Fruit fly (Drosophila melanogaster) whole organism, embryonic: ENCODE data around the gene Mvl.

Experiments used
- C15 ChIP-seq: fragments of 200-800 bp; sonication (Bioruptor generic); IDR thresholded peaks from 3 replicates; pipeline ENCODE4 v1.3.6; 2022; ENCODE audit warnings: missing biosample characterization, missing genetic modification characterization
- CG10431 ChIP-seq: fragments of 200-800 bp; sonication (Bioruptor generic); optimal IDR thresholded peaks from 3 replicates; lab custom pipeline; 2018; ENCODE audit warnings: missing biosample characterization, mild to moderate bottlenecking, missing genetic modification characterization
- CG10462 ChIP-seq: fragments of 200-800 bp; sonication (Bioruptor generic); optimal IDR thresholded peaks from 2 replicates; lab custom pipeline; 2016; ENCODE audit warnings: missing biosample characterization, missing genetic modification characterization
- CG14014 ChIP-seq: fragments of 200-800 bp; sonication (Bioruptor generic); IDR thresholded peaks from 2 replicates; pipeline ENCODE4 v1.3.6; 2022; ENCODE audit warnings: missing biosample characterization, missing genetic modification characterization
- CG15011 ChIP-seq: fragments of 200-800 bp; sonication (Bioruptor generic); optimal IDR thresholded peaks from 3 replicates; lab custom pipeline; 2018; ENCODE audit warnings: missing biosample characterization, mild to moderate bottlenecking, missing genetic modification characterization
- CG15269 ChIP-seq: fragments of 200-800 bp; sonication (Bioruptor generic); optimal IDR thresholded peaks from 2 replicates; lab custom pipeline; 2018; ENCODE audit warnings: missing biosample characterization, mild to moderate bottlenecking, missing genetic modification characterization, moderate library complexity
- CG1529 ChIP-seq: fragments of 200-800 bp; sonication (Bioruptor generic); optimal IDR thresholded peaks from 3 replicates; lab custom pipeline; 2018; ENCODE audit warnings: missing biosample characterization, missing genetic modification characterization
- CG1602 ChIP-seq: fragments of 200-800 bp; sonication (Bioruptor generic); optimal IDR thresholded peaks from 3 replicates; lab custom pipeline; 2016; ENCODE audit warnings: missing biosample characterization, missing genetic modification characterization
- CG17186 ChIP-seq: fragments of 200-800 bp; sonication (Bioruptor generic); optimal IDR thresholded peaks from 3 replicates; lab custom pipeline; 2017; ENCODE audit warnings: missing biosample characterization, missing genetic modification reagents, missing genetic modification characterization
- CG17385 ChIP-seq: fragments of 200-800 bp; sonication (Bioruptor generic); optimal IDR thresholded peaks from 3 replicates; lab custom pipeline; 2018; ENCODE audit warnings: missing biosample characterization, mild to moderate bottlenecking, missing genetic modification characterization
- CG2116 ChIP-seq: fragments of 200-800 bp; sonication (Bioruptor generic); optimal IDR thresholded peaks from 3 replicates; lab custom pipeline; 2018; ENCODE audit warnings: missing biosample characterization, mild to moderate bottlenecking, missing genetic modification characterization
- CG2202 ChIP-seq: fragments of 200-800 bp; sonication (Bioruptor generic); optimal IDR thresholded peaks from 2 replicates; lab custom pipeline; 2018; ENCODE audit warnings: missing biosample characterization, mild to moderate bottlenecking, missing genetic modification characterization
- CG4730 ChIP-seq: fragments of 200-800 bp; sonication (Bioruptor generic); IDR thresholded peaks from 2 replicates; pipeline ENCODE4 v1.3.6; 2022; ENCODE audit warnings: missing biosample characterization, missing genetic modification characterization
- CG7357 ChIP-seq: fragments of 200-800 bp; sonication (Bioruptor generic); IDR thresholded peaks from 3 replicates; pipeline ENCODE4 v1.3.6; 2022; ENCODE audit warnings: missing biosample characterization, missing genetic modification characterization
- CG8281 ChIP-seq: fragments of 200-800 bp; sonication (Bioruptor generic); optimal IDR thresholded peaks from 2 replicates; lab custom pipeline; 2018; ENCODE audit warnings: missing biosample characterization, mild to moderate bottlenecking, missing genetic modification characterization, moderate library complexity
- CG8290 ChIP-seq, 3 experiments: fragments of 200-800 bp; sonication (Bioruptor generic); optimal IDR thresholded peaks; 2 replicates each; lab custom pipeline; 2016 to 2019; ENCODE audit warnings: missing biosample characterization in 3 of 3, missing genetic modification characterization in 3 of 3, mild to moderate bottlenecking in 2 of 3, moderate library complexity in 1 of 3
- CG8924 ChIP-seq: fragments of 200-800 bp; optimal IDR thresholded peaks from 3 replicates; lab custom pipeline; 2019; ENCODE audit warnings: missing biosample characterization, mild to moderate bottlenecking, missing genetic modification characterization, moderate library complexity
- Camta ChIP-seq: fragments of 200-800 bp; sonication (Bioruptor generic); optimal IDR thresholded peaks from 2 replicates; lab custom pipeline; 2016; ENCODE audit warnings: missing biosample characterization, missing genetic modification characterization
- Dek ChIP-seq: fragments of 200-800 bp; sonication (Bioruptor generic); optimal IDR thresholded peaks from 3 replicates; lab custom pipeline; 2019; ENCODE audit warnings: missing biosample characterization, mild to moderate bottlenecking, missing genetic modification characterization, moderate library complexity
- Doc3 ChIP-seq: fragments of 200-800 bp; sonication (Bioruptor generic); IDR thresholded peaks from 3 replicates; pipeline ENCODE4 v1.3.6; 2022; ENCODE audit warnings: missing biosample characterization, missing genetic modification characterization; ENCODE audit not compliant: partially characterized antibody
- Fer3 ChIP-seq: fragments of 200-800 bp; sonication (Bioruptor generic); optimal IDR thresholded peaks from 2 replicates; lab custom pipeline; 2018; ENCODE audit warnings: missing biosample characterization, mild to moderate bottlenecking, missing genetic modification characterization, moderate library complexity
- H2.0 ChIP-seq: fragments of 200-800 bp; sonication (Bioruptor generic); IDR thresholded peaks from 2 replicates; pipeline ENCODE4 v1.3.6; 2022; ENCODE audit warnings: missing biosample characterization, missing genetic modification characterization
- Lpt ChIP-seq: fragments of >200 bp; optimal IDR thresholded peaks from 2 replicates; lab custom pipeline; 2018; ENCODE audit warnings: missing biosample characterization, missing genetic modification characterization
- Mrtf ChIP-seq: fragments of 200-800 bp; sonication (Bioruptor generic); IDR thresholded peaks from 3 replicates; pipeline ENCODE4 v1.3.6; 2022; ENCODE audit warnings: missing biosample characterization, missing genetic modification characterization
- Nf-YB ChIP-seq: fragments of 200-800 bp; sonication (Bioruptor generic); optimal IDR thresholded peaks from 3 replicates; lab custom pipeline; 2019; ENCODE audit warnings: missing biosample characterization, mild to moderate bottlenecking, missing genetic modification characterization, moderate library complexity
- Rx ChIP-seq: fragments of 200-800 bp; sonication (Bioruptor generic); IDR thresholded peaks from 2 replicates; pipeline ENCODE4 v1.3.6; 2022; ENCODE audit warnings: missing biosample characterization, missing genetic modification characterization
- Side ChIP-seq: fragments of 200-800 bp; sonication (Bioruptor generic); optimal IDR thresholded peaks from 2 replicates; lab custom pipeline; 2016; ENCODE audit warnings: missing biosample characterization, missing genetic modification characterization
- Trl ChIP-seq, 3 experiments: fragments of >200 bp in 2 of 3; fragments of 200-800 bp in 1 of 3; sonication (Bioruptor generic) in 1 of 3; optimal IDR thresholded peaks; 2 replicates in 1 of 3; 3 replicates in 2 of 3; lab custom pipeline; 2016 to 2017; ENCODE audit warnings: missing biosample characterization in 1 of 3, missing genetic modification characterization in 1 of 3
- Xrp1 ChIP-seq: fragments of 200-800 bp; sonication (Bioruptor generic); IDR thresholded peaks from 2 replicates; pipeline ENCODE4 v1.3.6; 2022; ENCODE audit warnings: missing biosample characterization, missing genetic modification characterization
- bcd ChIP-seq: fragments of 200-800 bp; sonication (Bioruptor generic); optimal IDR thresholded peaks from 2 replicates; lab custom pipeline; 2017; ENCODE audit warnings: missing biosample characterization, mild to moderate bottlenecking, missing genetic modification characterization
- br ChIP-seq: fragments of >200 bp; optimal IDR thresholded peaks from 2 replicates; lab custom pipeline; 2017
- chm ChIP-seq: fragments of 200-800 bp; sonication (Bioruptor generic); IDR thresholded peaks from 2 replicates; pipeline ENCODE4 v1.3.6; 2022; ENCODE audit warnings: missing biosample characterization, missing genetic modification characterization
- emc ChIP-seq: fragments of 200-800 bp; sonication (Bioruptor generic); optimal IDR thresholded peaks from 2 replicates; lab custom pipeline; 2016; ENCODE audit warnings: missing biosample characterization, missing genetic modification characterization
- en ChIP-seq: fragments of 200-800 bp; sonication (Bioruptor generic); optimal IDR thresholded peaks from 2 replicates; lab custom pipeline; 2016; ENCODE audit warnings: missing biosample characterization, missing genetic modification characterization
- esg ChIP-seq: fragments of 200-800 bp; sonication (Bioruptor generic); conservative IDR thresholded peaks from 2 replicates; pipeline ENCODE4 v1.3.6; 2022; ENCODE audit warnings: missing biosample characterization, missing genetic modification characterization
- ftz-f1 ChIP-seq: fragments of 200-800 bp; sonication (Bioruptor generic); optimal IDR thresholded peaks from 2 replicates; lab custom pipeline; 2016; ENCODE audit warnings: missing biosample characterization, missing genetic modification characterization
- hkb ChIP-seq, 2 experiments: fragments of 200-800 bp in 1 of 2; fragments of >200 bp in 1 of 2; sonication (Bioruptor generic) in 1 of 2; IDR thresholded peaks in 1 of 2; optimal IDR thresholded peaks in 1 of 2; 2 replicates each; pipeline versions ENCODE4 v1.3.6 to Lab custom; 2017 to 2022; ENCODE audit warnings: missing biosample characterization in 1 of 2, missing genetic modification characterization in 1 of 2
- klu ChIP-seq: fragments of 200-800 bp; sonication (Bioruptor generic); IDR thresholded peaks from 2 replicates; pipeline ENCODE4 v1.3.6; 2022; ENCODE audit warnings: missing biosample characterization, missing genetic modification characterization
- knrl ChIP-seq: fragments of 200-800 bp; sonication (Bioruptor generic); IDR thresholded peaks from 3 replicates; pipeline ENCODE4 v1.3.6; 2022; ENCODE audit warnings: missing biosample characterization, missing genetic modification characterization; ENCODE audit not compliant: partially characterized antibody
- nerfin-2 ChIP-seq: fragments of 200-800 bp; sonication (Bioruptor generic); IDR thresholded peaks from 2 replicates; pipeline ENCODE4 v1.3.6; 2022; ENCODE audit warnings: missing biosample characterization, missing genetic modification characterization; ENCODE audit not compliant: partially characterized antibody
- otp ChIP-seq: fragments of 200-800 bp; sonication (Bioruptor generic); IDR thresholded peaks from 3 replicates; pipeline ENCODE4, ENCODE4 v1.3.6; 2022; ENCODE audit warnings: missing biosample characterization, missing genetic modification characterization
- peb ChIP-seq: fragments of 200-800 bp; sonication (Bioruptor generic); IDR thresholded peaks from 2 replicates; pipeline ENCODE4 v1.3.6; 2022; ENCODE audit warnings: missing biosample characterization, missing genetic modification characterization
- pum ChIP-seq: fragments of 200-800 bp; sonication (Bioruptor generic); optimal IDR thresholded peaks from 2 replicates; lab custom pipeline; 2016; ENCODE audit warnings: missing biosample characterization, missing genetic modification characterization
- run ChIP-seq: fragments of 200-800 bp; sonication (Bioruptor generic); optimal IDR thresholded peaks from 3 replicates; lab custom pipeline; 2018; ENCODE audit warnings: missing biosample characterization, mild to moderate bottlenecking, missing genetic modification characterization
- sc ChIP-seq, 3 experiments: fragments of >200 bp in 2 of 3; fragments of 200-800 bp in 1 of 3; sonication (Bioruptor generic) in 1 of 3; optimal IDR thresholded peaks; 2 replicates in 2 of 3; 3 replicates in 1 of 3; lab custom pipeline; 2017; ENCODE audit warnings: mild to moderate bottlenecking in 1 of 3, missing biosample characterization in 1 of 3, missing genetic modification characterization in 1 of 3, missing genetic modification reagents in 1 of 3
- seq ChIP-seq: fragments of 200-800 bp; sonication (Bioruptor generic); IDR thresholded peaks from 2 replicates; pipeline ENCODE4 v1.3.6; 2022; ENCODE audit warnings: missing biosample characterization, missing genetic modification characterization
- tap ChIP-seq: fragments of 200-800 bp; optimal IDR thresholded peaks from 3 replicates; lab custom pipeline; 2019; ENCODE audit warnings: missing biosample characterization, mild to moderate bottlenecking, missing genetic modification characterization, moderate library complexity
- tio ChIP-seq: fragments of 200-800 bp; sonication (Bioruptor generic); optimal IDR thresholded peaks from 2 replicates; lab custom pipeline; 2017; ENCODE audit warnings: missing biosample characterization, missing genetic modification characterization, inconsistent platforms
- tup ChIP-seq: fragments of 200-800 bp; sonication (Bioruptor generic); optimal IDR thresholded peaks from 2 replicates; lab custom pipeline; 2016; ENCODE audit warnings: missing biosample characterization, mild to moderate bottlenecking, missing genetic modification characterization, moderate library complexity

Mvl gene

DNA sequence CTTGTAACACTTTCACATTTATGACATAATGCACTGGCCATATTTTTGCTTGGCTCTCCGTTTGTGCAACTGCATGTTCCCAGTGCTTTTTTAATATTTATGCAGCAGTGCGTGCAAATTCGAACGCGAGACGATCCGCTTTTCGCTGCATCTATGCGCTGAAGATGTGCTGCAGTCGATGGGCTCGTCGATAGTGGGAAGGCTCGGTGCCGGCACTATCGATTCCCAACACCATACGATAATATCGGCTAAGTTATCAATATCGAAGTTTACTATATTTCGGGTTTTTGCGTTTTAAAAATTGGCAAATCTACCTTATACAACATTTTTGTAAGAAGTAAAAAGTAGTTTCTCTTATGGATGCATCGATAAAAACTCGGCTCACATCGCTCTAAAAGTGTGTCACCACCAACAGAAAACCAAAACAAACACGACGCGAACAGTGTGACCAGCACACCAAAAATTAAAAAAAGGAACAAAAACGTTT is 37.1 kb upstream of the Mvl start, which contains the start of gene RhoGAP93B (continued):
- TF ChIP-seq CG17385 (GFP tag; lab: Kevin White, UChicago) = peak; percentile 7
- TF ChIP-seq Camta (GFP tag; lab: Kevin White, UChicago) = peak; percentile 76
- peak; percentile 92 for TF ChIP-seq Xrp1 (GFP tag; lab: Robert Waterston, UW)
- no peak for TF ChIP-seq CG15011 (GFP tag; lab: Kevin White, UChicago)
- peak; percentile 70 for TF ChIP-seq bcd (GFP tag; lab: Kevin White, UChicago)
- peak; percentile 76 for TF ChIP-seq CG8290 (GFP tag; optimal IDR thresholded peaks at IDR 0.05; lab: Kevin White, UChicago)
- TF ChIP-seq CG8290 (tag; optimal IDR thresholded peaks at IDR 0.05; lab: Kevin White, UChicago) = peak in 1 of 2 experiments; percentile 13
- peak; percentile 100 for TF ChIP-seq Doc3 (GFP tag; lab: Robert Waterston, UW)
- peak; percentile 42 for TF ChIP-seq CG1529 (GFP tag; lab: Kevin White, UChicago)
- TF ChIP-seq tup (GFP tag; lab: Kevin White, UChicago) = peak; percentile 35
- peak; percentile 91 for TF ChIP-seq CG17186 (GFP tag; lab: Kevin White, UChicago)
- peak; percentile 26 for TF ChIP-seq CG10462 (GFP tag; lab: Kevin White, UChicago)
- peak; percentile 78 for TF ChIP-seq H2.0 (GFP tag; lab: Robert Waterston, UW)
- peak; percentile 85 for TF ChIP-seq C15 (GFP tag; lab: Robert Waterston, UW)
- TF ChIP-seq Mrtf = peak; percentile 85
- peak; percentile 40 for TF ChIP-seq run (tag; lab: Kevin White, UChicago)
- TF ChIP-seq Side = peak; percentile 78
- no peak for TF ChIP-seq CG10431 (GFP tag; lab: Kevin White, UChicago)
- TF ChIP-seq ftz-f1 (GFP tag; lab: Kevin White, UChicago) = peak; percentile 64
- TF ChIP-seq seq (GFP tag; lab: Robert Waterston, UW) = peak; percentile 79
- TF ChIP-seq Rx (GFP tag; lab: Robert Waterston, UW) = peak; percentile 83
- peak; percentile 55 for TF ChIP-seq en
- no peak for TF ChIP-seq tio (GFP tag; lab: Kevin White, UChicago)
- no peak for TF ChIP-seq tap (tag; lab: Kevin White, UChicago)
- TF ChIP-seq CG15269 (tag; lab: Kevin White, UChicago) = no peak
- TF ChIP-seq hkb (optimal IDR thresholded peaks at IDR 0.05; lab: Kevin White, UChicago) = peak; percentile 88
- TF ChIP-seq hkb (GFP tag; IDR thresholded peaks at IDR 0.05; lab: Robert Waterston, UW) = peak; percentile 92
- TF ChIP-seq otp (GFP tag; lab: Robert Waterston, UW) = peak; percentile 90
- TF ChIP-seq chm (GFP tag; lab: Robert Waterston, UW) = peak; percentile 86
- peak; percentile 82 for TF ChIP-seq Fer3 (tag; lab: Kevin White, UChicago)
- TF ChIP-seq CG2116 = peak; percentile 90
- peak; percentile 67 for TF ChIP-seq Dek
- no peak for TF ChIP-seq Lpt (GFP tag; lab: Kevin White, UChicago)
- no peak for TF ChIP-seq sc (optimal IDR thresholded peaks at IDR 0.05; lab: Kevin White, UChicago)
- TF ChIP-seq sc (GFP tag; optimal IDR thresholded peaks at IDR 0.05; lab: Kevin White, UChicago) = peak; percentile 28
- peak; percentile 82 for TF ChIP-seq CG8924 (tag; lab: Kevin White, UChicago)
- TF ChIP-seq pum = peak; percentile 84
- no peak for TF ChIP-seq Trl (optimal IDR thresholded peaks at IDR 0.05; lab: Kevin White, UChicago)
- TF ChIP-seq Trl (GFP tag; optimal IDR thresholded peaks at IDR 0.05; lab: Kevin White, UChicago) = peak; percentile 86
- TF ChIP-seq nerfin-2 (GFP tag; lab: Robert Waterston, UW) = peak; percentile 99
- TF ChIP-seq klu (GFP tag; lab: Robert Waterston, UW) = peak; percentile 84
- TF ChIP-seq knrl (GFP tag; lab: Robert Waterston, UW) = peak; percentile 100
- peak; percentile 80 for TF ChIP-seq peb (GFP tag; lab: Robert Waterston, UW)
- TF ChIP-seq CG7357 (GFP tag; lab: Robert Waterston, UW) = peak; percentile 79; the same call in 2 of the 3 replicates
- TF ChIP-seq CG2202 = peak; percentile 65
- TF ChIP-seq esg (GFP tag; lab: Robert Waterston, UW) = peak; percentile 90
- TF ChIP-seq Nf-YB (GFP tag; lab: Kevin White, UChicago) = peak; percentile 53
- TF ChIP-seq CG1602 (GFP tag; lab: Kevin White, UChicago) = peak; percentile 74
- TF ChIP-seq CG4730 (GFP tag; lab: Robert Waterston, UW) = peak; percentile 81
- TF ChIP-seq emc (GFP tag; lab: Kevin White, UChicago) = peak; percentile 84
- peak; percentile 26 for TF ChIP-seq CG8281
- peak; percentile 94 for TF ChIP-seq CG14014 (GFP tag; lab: Robert Waterston, UW)
- no peak for TF ChIP-seq br (lab: Kevin White, UChicago)
